Worm (Caenorhabditis elegans): ENCODE data around the gene rpn-1.

- TF ChIP-seq W03F9.2 (tag; optimal IDR thresholded peaks at IDR 0.05) (no peak), dao-5 (tag; optimal IDR thresholded peaks at IDR 0.05) (no peak)
Observed at ce11 chrIV:6923070-6923469, 13.4 kb upstream of the rpn-1 start, which contains the start of gene T22D1.1.
